Worm (Caenorhabditis elegans) whole organism, midembryonic: Measurements from ENCODE around the gene srab-22.

ENCODE experiments used
- T22C8.4 ChIP-seq: fragments of 200-800 bp; sonication (Bioruptor generic); IDR thresholded peaks from 2 replicates; pipeline ENCODE4 v1.3.6; 2022; ENCODE audit warnings: missing genetic modification characterization, missing compliant biosample characterization
- cog-1 ChIP-seq: sonication (generic microtip); optimal IDR thresholded peaks from 2 replicates; lab custom pipeline; 2016; ENCODE audit warnings: missing genetic modification characterization, missing compliant biosample characterization
- flt-1 ChIP-seq: fragments of 200-800 bp; sonication (Bioruptor generic); IDR thresholded peaks from 2 replicates; pipeline ENCODE4 v1.3.6; 2022; ENCODE audit warnings: missing genetic modification characterization, missing compliant biosample characterization
- klf-2 ChIP-seq: fragments of 200-800 bp; sonication (Bioruptor generic); conservative IDR thresholded peaks from 2 replicates; pipeline ENCODE4 v1.3.6; 2022; ENCODE audit warnings: missing genetic modification reagents, missing genetic modification characterization, missing compliant biosample characterization
- med-1 ChIP-seq: sonication (generic microtip); optimal IDR thresholded peaks from 2 replicates; lab custom pipeline; 2017; ENCODE audit warnings: missing genetic modification characterization, mild to moderate bottlenecking, missing compliant biosample characterization, antibody characterized with exemption, missing genetic modification reagents; ENCODE audit not compliant: insufficient read depth
- ref-1 ChIP-seq: fragments of 200-800 bp; sonication (Bioruptor generic); conservative IDR thresholded peaks from 2 replicates; pipeline ENCODE4 v1.3.6; 2022; ENCODE audit warnings: missing genetic modification reagents, missing genetic modification characterization, missing compliant biosample characterization
- tab-1 ChIP-seq: fragments of 200-800 bp; sonication (Bioruptor generic); IDR thresholded peaks from 2 replicates; pipeline ENCODE4 v1.3.6; 2022; ENCODE audit warnings: missing genetic modification characterization, missing compliant biosample characterization
- ztf-23 ChIP-seq: fragments of 200-800 bp; sonication (Bioruptor generic); IDR thresholded peaks from 2 replicates; pipeline ENCODE4 v1.3.6; 2022; ENCODE audit warnings: missing genetic modification reagents, missing genetic modification characterization, missing compliant biosample characterization
- ztf-29 ChIP-seq: fragments of 200-800 bp; sonication (Bioruptor generic); IDR thresholded peaks from 2 replicates; pipeline ENCODE4 v1.3.6; 2022; ENCODE audit warnings: missing genetic modification reagents, missing genetic modification characterization, missing compliant biosample characterization

The srab-22 gene

ce11 chrV:3409498-3409897 lies 16.7 kb upstream of the srab-22 start:
- TF ChIP-seq tab-1 (GFP tag; lab: Robert Waterston, UW), result no peak
- TF ChIP-seq cog-1 (tag; lab: Kevin White, UChicago), result no peak
- no peak for TF ChIP-seq flt-1 (GFP tag; lab: Robert Waterston, UW)
- TF ChIP-seq ref-1 (GFP tag; lab: Robert Waterston, UW), result no peak

ce11 chrV:3410098-3410570 lies 16.0 kb upstream of the srab-22 start, which contains the start of gene arrd-22:
Gene arrd-22, plus strand, starts transcription at chrV:3410520.
- no peak for TF ChIP-seq ztf-29 (GFP tag; lab: Robert Waterston, UW)
- no peak for TF ChIP-seq tab-1 (GFP tag; lab: Robert Waterston, UW)
- no peak for TF ChIP-seq T22C8.4 (GFP tag; lab: Robert Waterston, UW)
- no peak for TF ChIP-seq cog-1 (tag; lab: Kevin White, UChicago)
- no peak for TF ChIP-seq ztf-23 (GFP tag; lab: Robert Waterston, UW)
- no peak for TF ChIP-seq med-1

- TF ChIP-seq ref-1 (GFP tag; lab: Robert Waterston, UW) (no peak), flt-1 (GFP tag; lab: Robert Waterston, UW) (no peak), ztf-23 (GFP tag; lab: Robert Waterston, UW) (no peak), med-1 (no peak), T22C8.4 (GFP tag; lab: Robert Waterston, UW) (no peak), klf-2 (GFP tag; lab: Robert Waterston, UW) (no peak), tab-1 (GFP tag; lab: Robert Waterston, UW) (no peak), cog-1 (tag; lab: Kevin White, UChicago) (no peak)
These were observed 13.2 kb upstream of the srab-22 start, which contains the start of gene txt-11 for ce11 chrV:3413010-3413409. Gene txt-11, plus strand, starts transcription at chrV:3413310.

ce11 chrV:3417928-3418327 lies 8.2 kb upstream of the srab-22 start, which contains the start of gene T20D4.3:
Gene T20D4.3, plus strand, starts transcription at chrV:3418228.
- TF ChIP-seq klf-2 (GFP tag; lab: Robert Waterston, UW) (no peak), flt-1 (GFP tag; lab: Robert Waterston, UW) (no peak), tab-1 (GFP tag; lab: Robert Waterston, UW) (no peak), T22C8.4 (GFP tag; lab: Robert Waterston, UW) (no peak), ztf-29 (GFP tag; lab: Robert Waterston, UW) (no peak), cog-1 (tag; lab: Kevin White, UChicago) (no peak), ztf-23 (GFP tag; lab: Robert Waterston, UW) (no peak), ref-1 (GFP tag; lab: Robert Waterston, UW) (no peak), med-1 (no peak)

- no peak for TF ChIP-seq cog-1 (tag; lab: Kevin White, UChicago)
- no peak for TF ChIP-seq ref-1 (GFP tag; lab: Robert Waterston, UW)
- no peak for TF ChIP-seq ztf-29 (GFP tag; lab: Robert Waterston, UW)
- TF ChIP-seq klf-2 (GFP tag; lab: Robert Waterston, UW), result no peak
- no peak for TF ChIP-seq ztf-23 (GFP tag; lab: Robert Waterston, UW)
- TF ChIP-seq flt-1 (GFP tag; lab: Robert Waterston, UW), result no peak
- no peak for TF ChIP-seq tab-1 (GFP tag; lab: Robert Waterston, UW)
- no peak for TF ChIP-seq T22C8.4 (GFP tag; lab: Robert Waterston, UW)
- TF ChIP-seq med-1, result no peak
These were observed 1.8 kb upstream of the srab-22 start, which contains the start of gene srab-21 for ce11 chrV:3424341-3424740. Gene srab-21, minus strand, starts transcription at chrV:3424441.

- TF ChIP-seq ztf-29 (GFP tag; lab: Robert Waterston, UW) (no peak), tab-1 (GFP tag; lab: Robert Waterston, UW) (no peak), ztf-23 (GFP tag; lab: Robert Waterston, UW) (no peak), ref-1 (GFP tag; lab: Robert Waterston, UW) (no peak), klf-2 (GFP tag; lab: Robert Waterston, UW) (no peak), med-1 (no peak), flt-1 (GFP tag; lab: Robert Waterston, UW) (no peak), cog-1 (tag; lab: Kevin White, UChicago) (no peak), T22C8.4 (GFP tag; lab: Robert Waterston, UW) (no peak)
These were observed 2.5 kb downstream of the srab-22 start, which contains the start of gene srab-20 for ce11 chrV:3428697-3429096. Gene srab-20, plus strand, starts transcription at chrV:3428997.

ce11 chrV:3431535-3431990 lies 5.4 kb downstream of the srab-22 start, which contains the start of the genes T20D4.19 and srj-9:
Gene T20D4.19, minus strand, starts transcription at chrV:3431635.
Gene srj-9, plus strand, starts transcription at chrV:3431940.
- TF ChIP-seq ztf-23 (GFP tag; lab: Robert Waterston, UW) (no peak), med-1 (no peak), ref-1 (GFP tag; lab: Robert Waterston, UW) (no peak), cog-1 (tag; lab: Kevin White, UChicago) (no peak), T22C8.4 (GFP tag; lab: Robert Waterston, UW) (no peak), ztf-29 (GFP tag; lab: Robert Waterston, UW) (no peak), klf-2 (GFP tag; lab: Robert Waterston, UW) (no peak), tab-1 (GFP tag; lab: Robert Waterston, UW) (no peak), flt-1 (GFP tag; lab: Robert Waterston, UW) (no peak)

ce11 chrV:3442609-3443008 lies 16.4 kb downstream of the srab-22 start:
- no peak for TF ChIP-seq cog-1 (tag; lab: Kevin White, UChicago)

- TF ChIP-seq tab-1 (GFP tag; lab: Robert Waterston, UW) (no peak), ref-1 (GFP tag; lab: Robert Waterston, UW) (no peak)
These were observed 18.6 kb downstream of the srab-22 start, which contains the start of gene cfz-2 for ce11 chrV:3444777-3445089. Gene cfz-2, minus strand, starts transcription at chrV:3444877.
